Fruit fly (Drosophila melanogaster): ENCODE results near the gene Kap-alpha3.

Kap-alpha3 gene

dm6 chr3R:9593408-9594250 is 16.1 kb upstream of the Kap-alpha3 start (continued):
- TF ChIP-seq CG11093 (GFP tag; IDR thresholded peaks at IDR 0.05) (no peak), Doc3 (GFP tag; IDR thresholded peaks at IDR 0.05; ENCODE audit: partially characterized antibody) (no peak), Fer3 (tag; optimal IDR thresholded peaks at IDR 0.05) (no peak), Ets97D (GFP tag; optimal IDR thresholded peaks at IDR 0.05) (no peak), BEAF-32 (GFP tag; optimal IDR thresholded peaks at IDR 0.05) (no peak), CG31224 (GFP tag; IDR thresholded peaks at IDR 0.05) (no peak), E2f1 (GFP tag; IDR thresholded peaks at IDR 0.05) (no peak), Nf-YB (GFP tag; optimal IDR thresholded peaks at IDR 0.05) (no peak), sd (tag; optimal IDR thresholded peaks at IDR 0.05) (peak; percentile 93), Dek (tag; optimal IDR thresholded peaks at IDR 0.05) (no peak), Sry-δ (GFP tag; optimal IDR thresholded peaks at IDR 0.05) (no peak), z (GFP tag; IDR thresholded peaks at IDR 0.05) (no peak), CG18764 (GFP tag; optimal IDR thresholded peaks at IDR 0.05) (no peak), seq (GFP tag; IDR thresholded peaks at IDR 0.05) (no peak), CG3995 (GFP tag; optimal IDR thresholded peaks at IDR 0.05) (no peak), CG15514 (GFP tag; optimal IDR thresholded peaks at IDR 0.05) (no peak), TFAM (GFP tag; optimal IDR thresholded peaks at IDR 0.05) (no peak), Asciz (GFP tag; optimal IDR thresholded peaks at IDR 0.05) (peak; percentile 6), kay (GFP tag; optimal IDR thresholded peaks at IDR 0.05) (no peak), CG9817 (tag; optimal IDR thresholded peaks at IDR 0.05) (no peak), Hmx (GFP tag; optimal IDR thresholded peaks at IDR 0.05) (no peak), Optix (GFP tag; IDR thresholded peaks at IDR 0.05) (no peak), CG12104 (GFP tag; optimal IDR thresholded peaks at IDR 0.05) (no peak), Hr3 (GFP tag; optimal IDR thresholded peaks at IDR 0.05) (no peak), CG32767 (GFP tag; IDR thresholded peaks at IDR 0.05) (no peak), CG2202 (tag; optimal IDR thresholded peaks at IDR 0.05) (no peak), fd3F (GFP tag; optimal IDR thresholded peaks at IDR 0.05) (no peak), odd (GFP tag; optimal IDR thresholded peaks at IDR 0.05) (no peak), en (GFP tag; optimal IDR thresholded peaks at IDR 0.05) (no peak), CG2875 (GFP tag; optimal IDR thresholded peaks at IDR 0.05) (no peak), esg (GFP tag; conservative IDR thresholded peaks at IDR 0.05) (no peak), Sin3A (optimal IDR thresholded peaks at IDR 0.05) (no peak), CG15601 (tag; optimal IDR thresholded peaks at IDR 0.05) (no peak), pfk (GFP tag; optimal IDR thresholded peaks at IDR 0.05) (no peak), Mad (GFP tag; optimal IDR thresholded peaks at IDR 0.05) (no peak)

- TF ChIP-seq sd (tag; optimal IDR thresholded peaks at IDR 0.05) (peak; percentile 71), CG15696 (tag; optimal IDR thresholded peaks at IDR 0.05) (peak; percentile 3), sug (tag; optimal IDR thresholded peaks at IDR 0.05) (peak; percentile 11), Kr (GFP tag; optimal IDR thresholded peaks at IDR 0.05) (peak; percentile 63), grn (GFP tag; optimal IDR thresholded peaks at IDR 0.05) (peak; percentile 79), CG11504 (tag; optimal IDR thresholded peaks at IDR 0.05) (peak; percentile 4), D19A (tag; optimal IDR thresholded peaks at IDR 0.05) (peak; percentile 88), cad (GFP tag; optimal IDR thresholded peaks at IDR 0.05) (peak; percentile 53), Elba2 (GFP tag; optimal IDR thresholded peaks at IDR 0.05) (peak; percentile 89), Hr3 (GFP tag; optimal IDR thresholded peaks at IDR 0.05) (no peak), gem (tag; optimal IDR thresholded peaks at IDR 0.05) (peak; percentile 10), eyg (GFP tag; optimal IDR thresholded peaks at IDR 0.05) (no peak), CG11247 (GFP tag; IDR thresholded peaks at IDR 0.05) (no peak), nom (GFP tag; optimal IDR thresholded peaks at IDR 0.05) (peak; percentile 16), D (optimal IDR thresholded peaks at IDR 0.05) (no peak), D (GFP tag; optimal IDR thresholded peaks at IDR 0.05) (peak; percentile 1), zen (tag; optimal IDR thresholded peaks at IDR 0.05) (peak; percentile 3), sqz (GFP tag; optimal IDR thresholded peaks at IDR 0.05) (peak; percentile 56)
Measured at dm6 chr3R:9591769-9592388, 14.3 kb upstream of the Kap-alpha3 start.

All from whole organism, embryonic.